Worm (Caenorhabditis elegans) whole organism, young adult: ENCODE data around the gene fbxa-98.

Source experiments
- B0035.1 ChIP-seq: sonication (generic microtip); optimal IDR thresholded peaks from 2 replicates; lab custom pipeline; 2016; ENCODE audit warnings: missing genetic modification characterization, mild to moderate bottlenecking, missing compliant biosample characterization, missing genotype, missing genetic modification reagents
- B0261.1 ChIP-seq: sonication (generic microtip); optimal IDR thresholded peaks from 2 replicates; lab custom pipeline; 2016; ENCODE audit warnings: mild to moderate bottlenecking, missing genetic modification characterization, moderate library complexity, missing compliant biosample characterization
- C17E4.6 ChIP-seq: fragments of 200-800 bp; sonication (Bioruptor generic); IDR thresholded peaks from 2 replicates; pipeline ENCODE4 v1.3.6; 2022; ENCODE audit warnings: missing genetic modification reagents, missing genetic modification characterization, missing compliant biosample characterization
- D2030.7 ChIP-seq: fragments of 200-800 bp; sonication (Bioruptor generic); IDR thresholded peaks from 2 replicates; pipeline ENCODE4 v1.3.6; 2022; ENCODE audit warnings: missing genetic modification reagents, missing genetic modification characterization, missing compliant biosample characterization
- F33H1.4 ChIP-seq: fragments of 200-800 bp; sonication (Bioruptor generic); IDR thresholded peaks from 2 replicates; pipeline ENCODE4 v1.3.6; 2022; ENCODE audit warnings: missing genetic modification reagents, missing genetic modification characterization, missing compliant biosample characterization
- F37B4.10 ChIP-seq: fragments of 200-800 bp; sonication (Bioruptor generic); IDR thresholded peaks from 2 replicates; pipeline ENCODE4 v1.3.6; 2022; ENCODE audit warnings: missing genetic modification characterization, missing compliant biosample characterization
- F49E8.2 ChIP-seq: sonication (generic microtip); optimal IDR thresholded peaks from 3 replicates; lab custom pipeline; 2017; ENCODE audit warnings: missing genetic modification characterization, mild to moderate bottlenecking, missing compliant biosample characterization, antibody characterized with exemption, moderate library complexity; ENCODE audit not compliant: insufficient read depth
- T07F8.4 ChIP-seq: sonication (generic microtip); optimal IDR thresholded peaks from 2 replicates; lab custom pipeline; 2016; ENCODE audit warnings: mild to moderate bottlenecking, missing genetic modification characterization, moderate library complexity, missing compliant biosample characterization
- T26A5.8 ChIP-seq: sonication (generic microtip); optimal IDR thresholded peaks from 2 replicates; lab custom pipeline; 2016; ENCODE audit warnings: missing genetic modification characterization, missing compliant biosample characterization
- Y53F4B.3 ChIP-seq: fragments of 200-800 bp; sonication (Bioruptor generic); IDR thresholded peaks from 2 replicates; pipeline ENCODE4 v1.3.6; 2022; ENCODE audit warnings: missing genetic modification reagents, missing genetic modification characterization, missing compliant biosample characterization
- Y67H2A.10 ChIP-seq: fragments of 200-800 bp; sonication (Bioruptor generic); conservative IDR thresholded peaks from 2 replicates; pipeline ENCODE4 v1.3.6; 2022; ENCODE audit warnings: missing genetic modification reagents, missing genetic modification characterization, missing compliant biosample characterization
- akir-1 ChIP-seq: fragments of 200-800 bp; sonication (Bioruptor generic); optimal IDR thresholded peaks from 2 replicates; lab custom pipeline; 2018; ENCODE audit warnings: mild to moderate bottlenecking, missing genetic modification characterization, moderate library complexity, missing compliant biosample characterization
- ama-1 ChIP-seq, 3 experiments: fragments of 150-350 bp in 1 of 3; sonication (generic microtip) in 2 of 3; optimal IDR thresholded peaks; 2 replicates each; lab custom pipeline; 2014 to 2018; ENCODE audit warnings: missing biosample characterization in 2 of 3, missing genetic modification characterization in 2 of 3, missing genetic modification reagents in 2 of 3
- attf-3 ChIP-seq: fragments of 200-800 bp; sonication (Bioruptor generic); conservative IDR thresholded peaks from 2 replicates; pipeline ENCODE4 v1.3.6; 2022; ENCODE audit warnings: missing genetic modification reagents, missing genetic modification characterization, missing compliant biosample characterization
- bed-1 ChIP-seq: fragments of 200-800 bp; sonication (Bioruptor generic); IDR thresholded peaks from 2 replicates; pipeline ENCODE4 v1.3.6; 2022; ENCODE audit warnings: missing genetic modification reagents, missing genetic modification characterization, missing compliant biosample characterization
- cebp-2 ChIP-seq: fragments of 200-800 bp; sonication (Bioruptor generic); IDR thresholded peaks from 2 replicates; pipeline ENCODE4 v1.3.6; 2022; ENCODE audit warnings: missing genetic modification characterization, missing compliant biosample characterization
- ceh-100 ChIP-seq: fragments of 200-800 bp; sonication (Bioruptor generic); IDR thresholded peaks from 2 replicates; pipeline ENCODE4 v1.3.6; 2022; ENCODE audit warnings: missing genetic modification reagents, missing genetic modification characterization, missing compliant biosample characterization
- ceh-27 ChIP-seq: fragments of 200-800 bp; sonication (Bioruptor generic); optimal IDR thresholded peaks from 2 replicates; lab custom pipeline; 2018; ENCODE audit warnings: mild to moderate bottlenecking, missing genetic modification characterization, moderate library complexity, missing compliant biosample characterization
- ceh-40 ChIP-seq: fragments of 200-800 bp; sonication (Bioruptor generic); IDR thresholded peaks from 2 replicates; pipeline ENCODE4 v1.3.6; 2022; ENCODE audit warnings: missing genetic modification characterization, missing compliant biosample characterization
- dpff-1 ChIP-seq: sonication (generic microtip); optimal IDR thresholded peaks from 2 replicates; lab custom pipeline; 2017; ENCODE audit warnings: mild to moderate bottlenecking, missing genetic modification characterization, missing compliant biosample characterization
- dpl-1 ChIP-seq: fragments of 150-350 bp; optimal IDR thresholded peaks from 2 replicates; lab custom pipeline; 2014; ENCODE audit warnings: missing biosample characterization, missing genetic modification reagents, missing genetic modification characterization
- efl-1 ChIP-seq: fragments of 150-350 bp; optimal IDR thresholded peaks from 2 replicates; lab custom pipeline; 2014; ENCODE audit warnings: missing biosample characterization, missing genetic modification reagents, missing genetic modification characterization
- egrh-3 ChIP-seq: fragments of 200-800 bp; sonication (Bioruptor generic); IDR thresholded peaks from 2 replicates; pipeline ENCODE4 v1.3.6; 2022; ENCODE audit warnings: missing genetic modification reagents, missing genetic modification characterization, missing compliant biosample characterization
- fkh-3 ChIP-seq: sonication (generic microtip); optimal IDR thresholded peaks from 2 replicates; lab custom pipeline; 2016; ENCODE audit warnings: mild to moderate bottlenecking, missing genetic modification characterization, missing compliant biosample characterization
- hmg-1.2 ChIP-seq: fragments of 200-800 bp; sonication (Bioruptor generic); IDR thresholded peaks from 2 replicates; pipeline ENCODE4 v1.3.6; 2022; ENCODE audit warnings: missing genetic modification reagents, missing genetic modification characterization, missing compliant biosample characterization
- hmg-20 ChIP-seq: fragments of 200-800 bp; sonication (Bioruptor generic); IDR thresholded peaks from 2 replicates; pipeline ENCODE4 v1.3.6; 2022; ENCODE audit warnings: missing genetic modification reagents, missing genetic modification characterization, missing compliant biosample characterization
- hsf-1 ChIP-seq: fragments of 200-800 bp; sonication (Bioruptor generic); IDR thresholded peaks from 2 replicates; pipeline ENCODE4 v1.3.6; 2022; ENCODE audit warnings: missing genetic modification reagents, missing genetic modification characterization, missing compliant biosample characterization
- lin-26 ChIP-seq: fragments of 200-800 bp; sonication (Bioruptor generic); IDR thresholded peaks from 2 replicates; pipeline ENCODE4 v1.3.6; 2022; ENCODE audit warnings: missing genetic modification reagents, missing genetic modification characterization, missing compliant biosample characterization
- lin-54 ChIP-seq: fragments of 200-800 bp; sonication (Bioruptor generic); optimal IDR thresholded peaks from 2 replicates; lab custom pipeline; 2018; ENCODE audit warnings: mild to moderate bottlenecking, missing genetic modification characterization, missing compliant biosample characterization
- lsl-1 ChIP-seq: fragments of 200-800 bp; sonication (Bioruptor generic); optimal IDR thresholded peaks from 2 replicates; lab custom pipeline; 2018; ENCODE audit warnings: mild to moderate bottlenecking, missing genetic modification characterization, moderate library complexity, missing compliant biosample characterization
- madf-10 ChIP-seq: sonication (generic microtip); optimal IDR thresholded peaks from 2 replicates; lab custom pipeline; 2016; ENCODE audit warnings: mild to moderate bottlenecking, missing genetic modification characterization, missing compliant biosample characterization
- madf-6 ChIP-seq: fragments of 200-800 bp; sonication (Bioruptor generic); IDR thresholded peaks from 2 replicates; pipeline ENCODE4 v1.3.6; 2022; ENCODE audit warnings: missing genetic modification reagents, missing genetic modification characterization, missing compliant biosample characterization
- nfya-2 ChIP-seq: fragments of 200-800 bp; sonication (Bioruptor generic); IDR thresholded peaks from 2 replicates; pipeline ENCODE4 v1.3.6; 2022; ENCODE audit warnings: missing genetic modification reagents, missing genetic modification characterization, missing compliant biosample characterization
- nhr-179 ChIP-seq: sonication (generic microtip); optimal IDR thresholded peaks from 2 replicates; lab custom pipeline; 2016; ENCODE audit warnings: mild to moderate bottlenecking, missing genetic modification characterization, missing compliant biosample characterization
- nhr-90 ChIP-seq: sonication (generic microtip); optimal IDR thresholded peaks from 2 replicates; lab custom pipeline; 2016; ENCODE audit warnings: missing genotype, mild to moderate bottlenecking, missing genetic modification characterization, missing compliant biosample characterization
- pha-4 ChIP-seq: fragments of 150-350 bp; sonication (generic microtip); optimal IDR thresholded peaks from 2 replicates; lab custom pipeline; 2014; ENCODE audit warnings: missing biosample characterization, missing genetic modification reagents, missing genetic modification characterization
- sdz-38 ChIP-seq: sonication (generic microtip); optimal IDR thresholded peaks from 2 replicates; lab custom pipeline; 2016; ENCODE audit warnings: missing genotype, missing genetic modification characterization, missing compliant biosample characterization
- sea-2 ChIP-seq: fragments of 200-800 bp; sonication (Bioruptor generic); IDR thresholded peaks from 2 replicates; pipeline ENCODE4 v1.3.6; 2022; ENCODE audit warnings: missing genetic modification characterization, missing compliant biosample characterization
- snpc-1.1 ChIP-seq: sonication (generic microtip); optimal IDR thresholded peaks from 2 replicates; lab custom pipeline; 2017; ENCODE audit warnings: missing genetic modification characterization, mild to moderate bottlenecking, missing compliant biosample characterization, antibody characterized with exemption, moderate library complexity, missing genotype, missing genetic modification reagents; ENCODE audit not compliant: insufficient read depth
- snpc-1.3 ChIP-seq: sonication (generic microtip); optimal IDR thresholded peaks from 2 replicates; lab custom pipeline; 2017; ENCODE audit warnings: missing genetic modification characterization, mild to moderate bottlenecking, missing compliant biosample characterization, antibody characterized with exemption, moderate library complexity, missing genotype, missing genetic modification reagents; ENCODE audit not compliant: insufficient read depth
- snpc-3.4 ChIP-seq: sonication (generic microtip); optimal IDR thresholded peaks from 2 replicates; lab custom pipeline; 2017; ENCODE audit warnings: missing genetic modification characterization, mild to moderate bottlenecking, missing compliant biosample characterization, antibody characterized with exemption, moderate library complexity, missing genotype, missing genetic modification reagents
- somi-1 ChIP-seq: fragments of 200-800 bp; sonication (Bioruptor generic); optimal IDR thresholded peaks from 2 replicates; lab custom pipeline; 2018; ENCODE audit warnings: mild to moderate bottlenecking, missing genetic modification characterization, missing compliant biosample characterization
- sptf-2 ChIP-seq: fragments of 200-800 bp; sonication (Bioruptor generic); optimal IDR thresholded peaks from 2 replicates; lab custom pipeline; 2018; ENCODE audit warnings: mild to moderate bottlenecking, missing genetic modification characterization, missing compliant biosample characterization
- tbp1 ChIP-seq: fragments of 200-800 bp; sonication (Bioruptor generic); optimal IDR thresholded peaks from 2 replicates; lab custom pipeline; 2018; ENCODE audit warnings: mild to moderate bottlenecking, missing genetic modification characterization, missing compliant biosample characterization
- unc-62 ChIP-seq: fragments of 150-350 bp; optimal IDR thresholded peaks from 2 replicates; lab custom pipeline; 2014; ENCODE audit warnings: missing biosample characterization, missing genetic modification reagents, missing genetic modification characterization
- zfh-2 ChIP-seq: fragments of 200-800 bp; sonication (Bioruptor generic); conservative IDR thresholded peaks from 2 replicates; pipeline ENCODE4 v1.3.6; 2022; ENCODE audit warnings: missing genetic modification reagents, missing genetic modification characterization, missing compliant biosample characterization
- ztf-25 ChIP-seq: fragments of 200-800 bp; sonication (Bioruptor generic); IDR thresholded peaks from 2 replicates; pipeline ENCODE4 v1.3.6; 2022; ENCODE audit warnings: missing genetic modification reagents, missing genetic modification characterization, missing compliant biosample characterization
- ztf-28 ChIP-seq: fragments of 200-800 bp; sonication (Bioruptor generic); IDR thresholded peaks from 2 replicates; pipeline ENCODE4 v1.3.6; 2022; ENCODE audit warnings: missing genetic modification reagents, missing genetic modification characterization, missing compliant biosample characterization

Gene fbxa-98

ce11 chrIV:13601428-13601827, 31.8 kb upstream of the fbxa-98 start:
- no peak for TF ChIP-seq ztf-28 (GFP tag; lab: Robert Waterston, UW)
- TF ChIP-seq lin-54 (GFP tag; lab: Kevin White, UChicago) = peak; percentile 30
- TF ChIP-seq fkh-3 (tag; lab: Kevin White, UChicago) = no peak
- no peak for TF ChIP-seq pha-4 (tag; lab: Kevin White, UChicago)
- TF ChIP-seq B0035.1 (tag; lab: Kevin White, UChicago) = no peak
- TF ChIP-seq sptf-2 (GFP tag; lab: Kevin White, UChicago) = no peak
- peak; percentile 46; the same call in 1 of the 2 replicates for TF ChIP-seq hsf-1 (GFP tag; lab: Robert Waterston, UW)
- no peak for TF ChIP-seq attf-3 (GFP tag; lab: Robert Waterston, UW)
- TF ChIP-seq ceh-27 (GFP tag; lab: Kevin White, UChicago) = no peak
- peak; percentile 77 for TF ChIP-seq snpc-3.4 (tag; lab: Kevin White, UChicago)
- no peak for TF ChIP-seq somi-1 (GFP tag; lab: Kevin White, UChicago)
- TF ChIP-seq efl-1 (GFP tag; lab: Kevin White, UChicago) = no peak
- no peak for TF ChIP-seq nhr-179
- TF ChIP-seq lin-26 (GFP tag; lab: Robert Waterston, UW) = 0 out of 2 replicates have a peak, but pooled peaks have one; percentile 39
- no peak for TF ChIP-seq nfya-2 (GFP tag; lab: Robert Waterston, UW)
- TF ChIP-seq hmg-1.2 (GFP tag; lab: Robert Waterston, UW) = peak; percentile 97
- no peak for TF ChIP-seq nhr-90 (tag; lab: Kevin White, UChicago)
- no peak for TF ChIP-seq dpff-1 (tag; lab: Kevin White, UChicago)
- TF ChIP-seq F37B4.10 = no peak
- peak; percentile 19 for TF ChIP-seq lsl-1
- no peak for TF ChIP-seq sdz-38
- no peak for TF ChIP-seq madf-10 (tag; lab: Kevin White, UChicago)
- no peak for TF ChIP-seq T07F8.4
- TF ChIP-seq snpc-1.3 (tag; lab: Kevin White, UChicago) = peak; percentile 36
- TF ChIP-seq ama-1 (optimal IDR thresholded peaks at IDR 0.05; lab: Kevin White, UChicago) = no peak
- TF ChIP-seq ama-1 (GFP tag; optimal IDR thresholded peaks at IDR 0.05; lab: Kevin White, UChicago) = no peak
- TF ChIP-seq ztf-25 = no peak
- TF ChIP-seq sea-2 (GFP tag; lab: Robert Waterston, UW) = no peak
- no peak for TF ChIP-seq hmg-20
- TF ChIP-seq ceh-40 (GFP tag; lab: Robert Waterston, UW) = no peak
- TF ChIP-seq egrh-3 = no peak
- TF ChIP-seq F49E8.2 (tag; lab: Kevin White, UChicago) = peak; percentile 86
- no peak for TF ChIP-seq unc-62 (GFP tag; lab: Kevin White, UChicago)
- peak; percentile 75 for TF ChIP-seq tbp1
- no peak for TF ChIP-seq zfh-2 (GFP tag; lab: Robert Waterston, UW)
- peak; percentile 53 for TF ChIP-seq D2030.7
- no peak for TF ChIP-seq C17E4.6 (GFP tag; lab: Robert Waterston, UW)
- peak; percentile 77 for TF ChIP-seq madf-6 (GFP tag; lab: Robert Waterston, UW)
- peak; percentile 33; the same call in 1 of the 2 replicates for TF ChIP-seq F33H1.4 (GFP tag; lab: Robert Waterston, UW)
- TF ChIP-seq dpl-1 = no peak
- TF ChIP-seq akir-1 = no peak
- no peak for TF ChIP-seq T26A5.8
- no peak for TF ChIP-seq bed-1 (GFP tag; lab: Robert Waterston, UW)
- TF ChIP-seq ceh-100 (GFP tag; lab: Robert Waterston, UW) = peak; percentile 14; the same call in 1 of the 2 replicates
- 0 out of 2 replicates have a peak, but pooled peaks have one; percentile 51 for TF ChIP-seq cebp-2
- TF ChIP-seq snpc-1.1 (tag; lab: Kevin White, UChicago) = peak; percentile 93
- TF ChIP-seq B0261.1 (tag; lab: Kevin White, UChicago) = no peak
- no peak for TF ChIP-seq Y67H2A.10
- TF ChIP-seq Y53F4B.3 (GFP tag; lab: Robert Waterston, UW) = no peak
